Fruit fly (Drosophila melanogaster) whole organism, embryonic: ENCODE data around the gene DhpD.

Source experiments
- B-H1 ChIP-seq: fragments of 200-800 bp; sonication (Bioruptor generic); IDR thresholded peaks from 3 replicates; pipeline ENCODE4 v1.3.6; 2022; ENCODE audit warnings: missing biosample characterization, missing genetic modification characterization
- CG13287 ChIP-seq: fragments of 200-800 bp; sonication (Bioruptor generic); IDR thresholded peaks from 2 replicates; pipeline ENCODE4 v1.3.6; 2022; ENCODE audit warnings: missing biosample characterization, missing genetic modification characterization; ENCODE audit not compliant: partially characterized antibody
- CG13775 ChIP-seq: fragments of 200-800 bp; sonication (Bioruptor generic); optimal IDR thresholded peaks from 3 replicates; lab custom pipeline; 2017; ENCODE audit warnings: missing biosample characterization, mild to moderate bottlenecking, missing genetic modification characterization
- CG14441 ChIP-seq: fragments of 200-800 bp; sonication (Bioruptor generic); IDR thresholded peaks from 2 replicates; pipeline ENCODE4 v1.3.6; 2022; ENCODE audit warnings: missing biosample characterization, missing genetic modification characterization
- CG14710 ChIP-seq: fragments of 200-800 bp; sonication (Bioruptor generic); optimal IDR thresholded peaks from 3 replicates; lab custom pipeline; 2019; ENCODE audit warnings: missing biosample characterization, mild to moderate bottlenecking, missing genetic modification characterization, moderate library complexity
- CG15479 ChIP-seq: fragments of 200-800 bp; sonication (Bioruptor generic); optimal IDR thresholded peaks from 3 replicates; lab custom pipeline; 2019; ENCODE audit warnings: missing biosample characterization, mild to moderate bottlenecking, missing genetic modification characterization, moderate library complexity
- CG1647 ChIP-seq: fragments of 200-800 bp; sonication (Bioruptor generic); optimal IDR thresholded peaks from 3 replicates; lab custom pipeline; 2016; ENCODE audit warnings: missing biosample characterization, missing genetic modification characterization
- CG17186 ChIP-seq: fragments of 200-800 bp; sonication (Bioruptor generic); optimal IDR thresholded peaks from 3 replicates; lab custom pipeline; 2017; ENCODE audit warnings: missing biosample characterization, missing genetic modification reagents, missing genetic modification characterization
- CG17912 ChIP-seq: fragments of 200-800 bp; sonication (Bioruptor generic); optimal IDR thresholded peaks from 2 replicates; lab custom pipeline; 2018; ENCODE audit warnings: missing biosample characterization, mild to moderate bottlenecking, missing genetic modification characterization
- CG18262 ChIP-seq: fragments of 200-800 bp; optimal IDR thresholded peaks from 3 replicates; lab custom pipeline; 2019; ENCODE audit warnings: missing biosample characterization, mild to moderate bottlenecking, missing genetic modification characterization, moderate library complexity
- CG4424 ChIP-seq: fragments of 200-800 bp; sonication (Bioruptor generic); optimal IDR thresholded peaks from 3 replicates; lab custom pipeline; 2016; ENCODE audit warnings: missing biosample characterization, missing genetic modification characterization
- CG4617 ChIP-seq: fragments of 200-800 bp; sonication (Bioruptor generic); optimal IDR thresholded peaks from 3 replicates; lab custom pipeline; 2016; ENCODE audit warnings: missing biosample characterization, missing genetic modification characterization, borderline replicate concordance
- CG5180 ChIP-seq: fragments of 200-800 bp; sonication (Bioruptor generic); optimal IDR thresholded peaks from 3 replicates; lab custom pipeline; 2017; ENCODE audit warnings: missing biosample characterization, missing genetic modification characterization, mild to moderate bottlenecking, moderate library complexity, missing genetic modification reagents
- CG5245 ChIP-seq: fragments of 200-800 bp; sonication (Bioruptor generic); optimal IDR thresholded peaks from 3 replicates; lab custom pipeline; 2016; ENCODE audit warnings: missing biosample characterization, missing genetic modification characterization
- CG7556 ChIP-seq: fragments of 200-800 bp; sonication (Bioruptor generic); optimal IDR thresholded peaks from 2 replicates; lab custom pipeline; 2017; ENCODE audit warnings: missing biosample characterization, mild to moderate bottlenecking, missing genetic modification characterization
- CG7987 ChIP-seq: fragments of 200-800 bp; sonication (Bioruptor generic); optimal IDR thresholded peaks from 2 replicates; lab custom pipeline; 2018; ENCODE audit warnings: missing biosample characterization, mild to moderate bottlenecking, missing genetic modification characterization, moderate library complexity
- Dp ChIP-seq: fragments of 200-800 bp; sonication (Bioruptor generic); optimal IDR thresholded peaks from 2 replicates; lab custom pipeline; 2018; ENCODE audit warnings: missing biosample characterization, mild to moderate bottlenecking, missing genetic modification characterization, moderate library complexity
- Dref ChIP-seq: fragments of 200-800 bp; sonication (Bioruptor generic); IDR thresholded peaks from 2 replicates; pipeline ENCODE4 v1.3.6; 2022; ENCODE audit warnings: missing biosample characterization, missing genetic modification characterization
- HHEX ChIP-seq: fragments of 200-800 bp; sonication (Bioruptor generic); optimal IDR thresholded peaks from 3 replicates; lab custom pipeline; 2017; ENCODE audit warnings: missing biosample characterization, mild to moderate bottlenecking, missing genetic modification characterization, missing genetic modification reagents
- HLHmδ ChIP-seq: fragments of 200-800 bp; sonication (Bioruptor generic); optimal IDR thresholded peaks from 2 replicates; lab custom pipeline; 2018; ENCODE audit warnings: missing biosample characterization, mild to moderate bottlenecking, missing genetic modification characterization, moderate library complexity
- Kr ChIP-seq: fragments of 200-800 bp; sonication (Bioruptor generic); optimal IDR thresholded peaks from 2 replicates; lab custom pipeline; 2017; ENCODE audit warnings: missing biosample characterization, mild to moderate bottlenecking, missing genetic modification characterization
- Lhr ChIP-seq: fragments of 200-800 bp; sonication (Bioruptor generic); optimal IDR thresholded peaks from 3 replicates; lab custom pipeline; 2017; ENCODE audit warnings: mild to moderate bottlenecking, missing biosample characterization, missing genetic modification reagents, missing genetic modification characterization
- Optix ChIP-seq: fragments of 200-800 bp; sonication (Bioruptor generic); IDR thresholded peaks from 3 replicates; pipeline ENCODE4 v1.3.6; 2022; ENCODE audit warnings: missing biosample characterization, missing genetic modification characterization
- Sox100B ChIP-seq: fragments of 200-800 bp; sonication (Bioruptor generic); optimal IDR thresholded peaks from 3 replicates; lab custom pipeline; 2018; ENCODE audit warnings: missing biosample characterization, mild to moderate bottlenecking, missing genetic modification characterization
- Sox102F ChIP-seq: fragments of 200-800 bp; sonication (Bioruptor generic); optimal IDR thresholded peaks from 2 replicates; lab custom pipeline; 2018; ENCODE audit warnings: missing biosample characterization, mild to moderate bottlenecking, missing genetic modification characterization, moderate library complexity
- ab ChIP-seq: fragments of 200-800 bp; sonication (Bioruptor generic); optimal IDR thresholded peaks from 2 replicates; lab custom pipeline; 2016; ENCODE audit warnings: missing biosample characterization, missing genetic modification characterization
- amos ChIP-seq: fragments of 200-800 bp; sonication (Bioruptor generic); IDR thresholded peaks from 2 replicates; pipeline ENCODE4 v1.3.6; 2022; ENCODE audit warnings: missing biosample characterization, missing genetic modification characterization; ENCODE audit not compliant: partially characterized antibody
- bbx ChIP-seq: fragments of 200-800 bp; sonication (Bioruptor generic); IDR thresholded peaks from 2 replicates; pipeline ENCODE4 v1.3.6; 2022; ENCODE audit warnings: missing biosample characterization, missing genetic modification characterization; ENCODE audit not compliant: partially characterized antibody
- bigmax ChIP-seq: fragments of 200-800 bp; sonication (Bioruptor generic); optimal IDR thresholded peaks from 2 replicates; lab custom pipeline; 2018; ENCODE audit warnings: missing biosample characterization, mild to moderate bottlenecking, missing genetic modification characterization
- bowl ChIP-seq: fragments of 200-800 bp; sonication (Bioruptor generic); IDR thresholded peaks from 2 replicates; pipeline ENCODE4 v1.3.6; 2022; ENCODE audit warnings: missing biosample characterization, missing genetic modification characterization
- chn ChIP-seq: fragments of 200-800 bp; sonication (Bioruptor generic); optimal IDR thresholded peaks from 2 replicates; lab custom pipeline; 2016; ENCODE audit warnings: missing biosample characterization, missing genetic modification characterization
- fd64A ChIP-seq: fragments of 200-800 bp; sonication (Bioruptor generic); optimal IDR thresholded peaks from 3 replicates; lab custom pipeline; 2018; ENCODE audit warnings: missing biosample characterization, mild to moderate bottlenecking, missing genetic modification characterization
- fd96Cb ChIP-seq: fragments of 200-800 bp; sonication (Bioruptor generic); optimal IDR thresholded peaks from 2 replicates; lab custom pipeline; 2018; ENCODE audit warnings: missing biosample characterization, mild to moderate bottlenecking, missing genetic modification characterization, moderate library complexity
- gsb ChIP-seq: fragments of 200-800 bp; sonication (Bioruptor generic); IDR thresholded peaks from 2 replicates; pipeline ENCODE4 v1.3.6; 2022; ENCODE audit warnings: missing biosample characterization, missing genetic modification characterization
- ham ChIP-seq: fragments of 200-800 bp; sonication (Bioruptor generic); IDR thresholded peaks from 2 replicates; pipeline ENCODE4 v1.3.6; 2022; ENCODE audit warnings: missing biosample characterization, missing genetic modification characterization
- hbn ChIP-seq: fragments of 200-800 bp; sonication (Bioruptor generic); IDR thresholded peaks from 2 replicates; pipeline ENCODE4 v1.3.6; 2022; ENCODE audit warnings: missing biosample characterization, missing genetic modification characterization; ENCODE audit not compliant: partially characterized antibody
- kni ChIP-seq: fragments of 200-800 bp; sonication (Bioruptor generic); optimal IDR thresholded peaks from 3 replicates; lab custom pipeline; 2017; ENCODE audit warnings: mild to moderate bottlenecking, missing biosample characterization, missing genetic modification reagents, missing genetic modification characterization
- lola ChIP-seq, 3 experiments: fragments of >200 bp in 2 of 3; fragments of 200-800 bp in 1 of 3; sonication (Bioruptor generic) in 1 of 3; optimal IDR thresholded peaks; 2 replicates each; lab custom pipeline; 2017 to 2019; ENCODE audit warnings: missing biosample characterization in 3 of 3, missing genetic modification characterization in 3 of 3, mild to moderate bottlenecking in 1 of 3, moderate library complexity in 1 of 3
- luna ChIP-seq: fragments of 200-800 bp; sonication (Bioruptor generic); optimal IDR thresholded peaks from 2 replicates; lab custom pipeline; 2016; ENCODE audit warnings: missing biosample characterization, missing genetic modification characterization
- mam ChIP-seq: fragments of 200-800 bp; sonication (Bioruptor generic); optimal IDR thresholded peaks from 3 replicates; lab custom pipeline; 2016; ENCODE audit warnings: missing biosample characterization, missing genetic modification characterization
- onecut ChIP-seq: fragments of 200-800 bp; sonication (Bioruptor generic); IDR thresholded peaks from 2 replicates; pipeline ENCODE4 v1.3.6; 2022; ENCODE audit warnings: missing biosample characterization, missing genetic modification characterization
- pita ChIP-seq: fragments of 200-800 bp; sonication (Bioruptor generic); optimal IDR thresholded peaks from 2 replicates; lab custom pipeline; 2017; ENCODE audit warnings: missing biosample characterization, mild to moderate bottlenecking, missing genetic modification characterization
- pnt ChIP-seq: fragments of 200-800 bp; sonication (Bioruptor generic); optimal IDR thresholded peaks from 3 replicates; lab custom pipeline; 2016; ENCODE audit warnings: missing biosample characterization, missing genetic modification characterization
- salm ChIP-seq: fragments of 200-800 bp; sonication (Bioruptor generic); optimal IDR thresholded peaks from 2 replicates; lab custom pipeline; 2018; ENCODE audit warnings: missing biosample characterization, mild to moderate bottlenecking, missing genetic modification characterization
- sd ChIP-seq: fragments of 200-800 bp; sonication (Bioruptor generic); optimal IDR thresholded peaks from 3 replicates; lab custom pipeline; 2018; ENCODE audit warnings: missing biosample characterization, mild to moderate bottlenecking, missing genetic modification characterization, moderate library complexity
- slp2 ChIP-seq: fragments of 200-800 bp; sonication (Bioruptor generic); optimal IDR thresholded peaks from 2 replicates; lab custom pipeline; 2016; ENCODE audit warnings: missing biosample characterization, missing genetic modification characterization
- sr ChIP-seq: fragments of 200-800 bp; sonication (Bioruptor generic); IDR thresholded peaks from 3 replicates; pipeline ENCODE4 v1.3.6; 2022; ENCODE audit warnings: missing biosample characterization, missing genetic modification characterization
- ttk ChIP-seq: fragments of 200-800 bp; sonication (Bioruptor generic); IDR thresholded peaks from 2 replicates; pipeline ENCODE4 v2.1.2; 2022; ENCODE audit warnings: missing biosample characterization, missing genetic modification characterization
- yki ChIP-seq: fragments of >200 bp; optimal IDR thresholded peaks from 3 replicates; lab custom pipeline; 2018
- zfh1 ChIP-seq: fragments of 200-800 bp; sonication (Bioruptor generic); IDR thresholded peaks from 3 replicates; pipeline ENCODE4 v1.3.6; 2022; ENCODE audit warnings: missing biosample characterization, missing genetic modification characterization

Gene DhpD

DNA sequence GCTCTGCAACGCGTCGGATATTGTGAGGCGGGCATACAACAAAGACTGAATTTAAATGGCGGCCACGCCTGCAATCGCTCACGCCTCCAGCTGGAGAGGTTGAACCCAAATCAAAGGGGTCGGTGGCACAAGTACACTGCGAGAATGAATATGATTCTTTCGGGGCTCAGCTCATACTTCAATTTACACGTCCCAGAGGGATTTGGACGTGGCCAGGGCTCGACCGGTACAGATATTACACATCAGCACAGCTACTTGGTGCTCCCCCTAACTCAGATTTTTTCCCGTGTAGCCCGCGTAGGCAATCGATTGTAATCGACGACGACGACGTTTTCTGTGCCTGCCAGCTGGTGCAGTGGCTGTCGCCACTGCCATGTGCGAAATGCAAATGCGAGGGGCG lies 15.0 kb downstream of the DhpD start (continued):
- TF ChIP-seq CG4617 (GFP tag; lab: Kevin White, UChicago) (peak; percentile 6), CG7556 (peak; percentile 55), Sox100B (GFP tag; lab: Kevin White, UChicago) (peak; percentile 68), bowl (peak; percentile 64; the same call in 1 of the 2 replicates), bigmax (no peak), luna (no peak), CG14710 (tag; lab: Kevin White, UChicago) (peak; percentile 23), CG1647 (peak; percentile 71), CG14441 (GFP tag; lab: Robert Waterston, UW) (peak; percentile 92), Lhr (peak; percentile 29), slp2 (peak; percentile 77), ab (GFP tag; lab: Kevin White, UChicago) (peak; percentile 23), CG7987 (peak; percentile 46), HLHmδ (no peak), CG18262 (tag; lab: Kevin White, UChicago) (peak; percentile 71), gsb (GFP tag; lab: Robert Waterston, UW) (peak; percentile 74), Optix (GFP tag; lab: Robert Waterston, UW) (peak; percentile 87), salm (tag; lab: Kevin White, UChicago) (peak; percentile 60), Dp (no peak), onecut (peak; percentile 84), CG15479 (no peak), Dref (GFP tag; lab: Robert Waterston, UW) (no peak), Sox102F (peak; percentile 87), sr (GFP tag; lab: Robert Waterston, UW) (peak; percentile 89; the same call in 2 of the 3 replicates), CG13775 (GFP tag; lab: Kevin White, UChicago) (peak; percentile 12), mam (GFP tag; lab: Kevin White, UChicago) (peak; percentile 66), sd (tag; lab: Kevin White, UChicago) (no peak), HHEX (peak; percentile 81), B-H1 (peak; percentile 85), CG17912 (no peak), chn (GFP tag; lab: Kevin White, UChicago) (peak; percentile 71), fd96Cb (tag; lab: Kevin White, UChicago) (peak; percentile 81), yki (no peak), CG5180 (GFP tag; lab: Kevin White, UChicago) (peak; percentile 68), pita (no peak), lola (GFP tag; optimal IDR thresholded peaks at IDR 0.05; lab: Kevin White, UChicago) (peak in 1 of 3 experiments; percentile 12), bbx (GFP tag; lab: Robert Waterston, UW) (no peak), pnt (peak; percentile 83), kni (GFP tag; lab: Kevin White, UChicago) (peak; percentile 48), CG17186 (GFP tag; lab: Kevin White, UChicago) (peak; percentile 44), ttk (GFP tag; lab: Robert Waterston, UW) (peak; percentile 94), ham (GFP tag; lab: Robert Waterston, UW) (peak; percentile 50; the same call in 1 of the 2 replicates), zfh1 (GFP tag; lab: Robert Waterston, UW) (peak; percentile 93), CG5245 (GFP tag; lab: Kevin White, UChicago) (peak; percentile 82), amos (GFP tag; lab: Robert Waterston, UW) (no peak), CG13287 (GFP tag; lab: Robert Waterston, UW) (no peak), Kr (GFP tag; lab: Kevin White, UChicago) (no peak), CG4424 (GFP tag; lab: Kevin White, UChicago) (peak; percentile 78), hbn (GFP tag; lab: Robert Waterston, UW) (no peak), fd64A (GFP tag; lab: Kevin White, UChicago) (peak; percentile 35)
